Fruit fly (Drosophila melanogaster) whole organism, embryonic: ENCODE measurements around the gene nAChRalpha2.

Experiments used
- Atf-2 ChIP-seq: fragments of 200-800 bp; sonication (Bioruptor generic); optimal IDR thresholded peaks from 2 replicates; lab custom pipeline; 2016; ENCODE audit warnings: missing biosample characterization, missing genetic modification characterization
- Bdp1 ChIP-seq: fragments of 200-800 bp; sonication (Bioruptor generic); optimal IDR thresholded peaks from 3 replicates; lab custom pipeline; 2016; ENCODE audit warnings: missing biosample characterization, missing genetic modification characterization
- Bteb2 ChIP-seq: fragments of 200-800 bp; sonication (Bioruptor generic); optimal IDR thresholded peaks from 2 replicates; lab custom pipeline; 2016; ENCODE audit warnings: missing biosample characterization, missing genetic modification characterization
- CG11504 ChIP-seq: fragments of 200-800 bp; sonication (Bioruptor generic); optimal IDR thresholded peaks from 3 replicates; lab custom pipeline; 2019; ENCODE audit warnings: missing biosample characterization, mild to moderate bottlenecking, missing genetic modification characterization, moderate library complexity
- CG13123 ChIP-seq: fragments of 200-800 bp; sonication (Bioruptor generic); optimal IDR thresholded peaks from 2 replicates; lab custom pipeline; 2016; ENCODE audit warnings: missing biosample characterization, missing genetic modification characterization
- CG13624 ChIP-seq: fragments of 200-800 bp; sonication (Bioruptor generic); optimal IDR thresholded peaks from 2 replicates; lab custom pipeline; 2016; ENCODE audit warnings: missing biosample characterization, missing genetic modification characterization
- CG14667 ChIP-seq: fragments of 200-800 bp; sonication (Bioruptor generic); IDR thresholded peaks from 2 replicates; pipeline ENCODE4 v1.3.6; 2022; ENCODE audit warnings: missing biosample characterization, missing genetic modification characterization
- CG14860 ChIP-seq: fragments of 200-800 bp; sonication (Bioruptor generic); IDR thresholded peaks from 3 replicates; pipeline ENCODE4 v1.3.6; 2022; ENCODE audit warnings: missing biosample characterization, missing genetic modification characterization; ENCODE audit not compliant: partially characterized antibody
- CG1792 ChIP-seq: fragments of 200-800 bp; sonication (Bioruptor generic); optimal IDR thresholded peaks from 2 replicates; lab custom pipeline; 2016; ENCODE audit warnings: missing biosample characterization, missing genetic modification characterization
- CG18599 ChIP-seq: fragments of 200-800 bp; sonication (Bioruptor generic); optimal IDR thresholded peaks from 3 replicates; lab custom pipeline; 2017; ENCODE audit warnings: missing biosample characterization, missing genetic modification characterization, mild to moderate bottlenecking, moderate library complexity, missing genetic modification reagents
- CG4730 ChIP-seq: fragments of 200-800 bp; sonication (Bioruptor generic); IDR thresholded peaks from 2 replicates; pipeline ENCODE4 v1.3.6; 2022; ENCODE audit warnings: missing biosample characterization, missing genetic modification characterization
- CG4854 ChIP-seq: fragments of 200-800 bp; sonication (Bioruptor generic); optimal IDR thresholded peaks from 2 replicates; lab custom pipeline; 2016; ENCODE audit warnings: missing biosample characterization, missing genetic modification characterization, inconsistent platforms
- CG5180 ChIP-seq: fragments of 200-800 bp; sonication (Bioruptor generic); optimal IDR thresholded peaks from 3 replicates; lab custom pipeline; 2017; ENCODE audit warnings: missing biosample characterization, missing genetic modification characterization, mild to moderate bottlenecking, moderate library complexity, missing genetic modification reagents
- CG7745 ChIP-seq: fragments of 200-800 bp; sonication (Bioruptor generic); optimal IDR thresholded peaks from 2 replicates; lab custom pipeline; 2018; ENCODE audit warnings: missing biosample characterization, mild to moderate bottlenecking, missing genetic modification characterization, moderate library complexity
- CG8478 ChIP-seq: fragments of >200 bp; optimal IDR thresholded peaks from 2 replicates; lab custom pipeline; 2018
- CG9817 ChIP-seq: fragments of 200-800 bp; sonication (Bioruptor generic); optimal IDR thresholded peaks from 2 replicates; lab custom pipeline; 2018; ENCODE audit warnings: missing biosample characterization, mild to moderate bottlenecking, missing genetic modification characterization, moderate library complexity
- CkIIα-i1 ChIP-seq: fragments of 200-800 bp; sonication (Bioruptor generic); IDR thresholded peaks from 2 replicates; pipeline ENCODE4 v1.3.6; 2022; ENCODE audit warnings: missing biosample characterization, missing genetic modification characterization
- D19A ChIP-seq: fragments of 200-800 bp; optimal IDR thresholded peaks from 3 replicates; lab custom pipeline; 2019; ENCODE audit warnings: missing biosample characterization, mild to moderate bottlenecking, missing genetic modification characterization, moderate library complexity
- Dad ChIP-seq: fragments of 200-800 bp; sonication (Bioruptor generic); optimal IDR thresholded peaks from 3 replicates; lab custom pipeline; 2016; ENCODE audit warnings: missing biosample characterization, missing genetic modification characterization
- Dip2 ChIP-seq: fragments of 200-800 bp; sonication (Bioruptor generic); IDR thresholded peaks from 2 replicates; pipeline ENCODE4 v1.3.6; 2022; ENCODE audit warnings: missing biosample characterization, missing genetic modification characterization
- Dip3 ChIP-seq: fragments of 200-800 bp; sonication (Bioruptor generic); optimal IDR thresholded peaks from 3 replicates; lab custom pipeline; 2016; ENCODE audit warnings: missing biosample characterization, missing genetic modification characterization
- Dp ChIP-seq: fragments of 200-800 bp; sonication (Bioruptor generic); optimal IDR thresholded peaks from 2 replicates; lab custom pipeline; 2018; ENCODE audit warnings: missing biosample characterization, mild to moderate bottlenecking, missing genetic modification characterization, moderate library complexity
- E2f1 ChIP-seq: fragments of 200-800 bp; sonication (Bioruptor generic); IDR thresholded peaks from 2 replicates; pipeline ENCODE4 v1.3.6; 2022; ENCODE audit warnings: missing biosample characterization, missing genetic modification characterization
- Ets97D ChIP-seq: fragments of 200-800 bp; sonication (Bioruptor generic); optimal IDR thresholded peaks from 3 replicates; lab custom pipeline; 2016; ENCODE audit warnings: missing biosample characterization, missing genetic modification characterization
- Fer1 ChIP-seq: fragments of 200-800 bp; sonication (Bioruptor generic); optimal IDR thresholded peaks from 2 replicates; lab custom pipeline; 2017; ENCODE audit warnings: missing biosample characterization, mild to moderate bottlenecking, missing genetic modification characterization
- H2.0 ChIP-seq: fragments of 200-800 bp; sonication (Bioruptor generic); IDR thresholded peaks from 2 replicates; pipeline ENCODE4 v1.3.6; 2022; ENCODE audit warnings: missing biosample characterization, missing genetic modification characterization
- Hr51 ChIP-seq, 2 experiments: fragments of 200-800 bp; sonication (Bioruptor generic); optimal IDR thresholded peaks; 2 replicates in 1 of 2; 3 replicates in 1 of 2; lab custom pipeline; 2016 to 2018; ENCODE audit warnings: missing biosample characterization in 2 of 2, missing genetic modification characterization in 2 of 2, mild to moderate bottlenecking in 1 of 2, moderate library complexity in 1 of 2
- NfI ChIP-seq: fragments of 200-800 bp; sonication (Bioruptor generic); optimal IDR thresholded peaks from 3 replicates; lab custom pipeline; 2018; ENCODE audit warnings: missing biosample characterization, mild to moderate bottlenecking, missing genetic modification characterization, moderate library complexity
- Pdp1 ChIP-seq, 2 experiments: fragments of 200-800 bp; sonication (Bioruptor generic); optimal IDR thresholded peaks; 3 replicates each; lab custom pipeline; 2016; ENCODE audit warnings: missing biosample characterization in 2 of 2, missing genetic modification characterization in 2 of 2, mild to moderate bottlenecking in 1 of 2, moderate library complexity in 1 of 2
- Scr ChIP-seq: fragments of 200-800 bp; sonication (Bioruptor generic); IDR thresholded peaks from 2 replicates; pipeline ENCODE4 v1.3.6; 2022; ENCODE audit warnings: missing biosample characterization, missing genetic modification characterization; ENCODE audit not compliant: partially characterized antibody
- Side ChIP-seq: fragments of 200-800 bp; sonication (Bioruptor generic); optimal IDR thresholded peaks from 2 replicates; lab custom pipeline; 2016; ENCODE audit warnings: missing biosample characterization, missing genetic modification characterization
- Xbp1 ChIP-seq: fragments of 200-800 bp; sonication (Bioruptor generic); optimal IDR thresholded peaks from 3 replicates; lab custom pipeline; 2016; ENCODE audit warnings: missing biosample characterization, mild to moderate bottlenecking, missing genetic modification characterization
- ash1 ChIP-seq: fragments of 200-800 bp; sonication (Bioruptor generic); optimal IDR thresholded peaks from 2 replicates; lab custom pipeline; 2018; ENCODE audit warnings: missing biosample characterization, mild to moderate bottlenecking, missing genetic modification characterization
- bowl ChIP-seq: fragments of 200-800 bp; sonication (Bioruptor generic); IDR thresholded peaks from 2 replicates; pipeline ENCODE4 v1.3.6; 2022; ENCODE audit warnings: missing biosample characterization, missing genetic modification characterization
- caup ChIP-seq: fragments of 200-800 bp; sonication (Bioruptor generic); optimal IDR thresholded peaks from 3 replicates; lab custom pipeline; 2017; ENCODE audit warnings: missing biosample characterization, mild to moderate bottlenecking, missing genetic modification characterization, moderate library complexity; ENCODE audit not compliant: severe bottlenecking
- chif ChIP-seq, 2 experiments: fragments of 200-800 bp; sonication (Bioruptor generic); optimal IDR thresholded peaks; 3 replicates each; lab custom pipeline; 2016; ENCODE audit warnings: missing biosample characterization in 2 of 2, missing genetic modification characterization in 2 of 2
- dan ChIP-seq: fragments of 200-800 bp; sonication (Bioruptor generic); IDR thresholded peaks from 2 replicates; pipeline ENCODE4 v1.3.6; 2022; ENCODE audit warnings: missing biosample characterization, missing genetic modification characterization
- disco-r ChIP-seq: fragments of 200-800 bp; sonication (Bioruptor generic); optimal IDR thresholded peaks from 2 replicates; lab custom pipeline; 2016; ENCODE audit warnings: missing biosample characterization, missing genetic modification characterization
- dm ChIP-seq: fragments of 200-800 bp; sonication (Bioruptor generic); optimal IDR thresholded peaks from 3 replicates; lab custom pipeline; 2016; ENCODE audit warnings: missing biosample characterization, missing genetic modification characterization
- emc ChIP-seq: fragments of 200-800 bp; sonication (Bioruptor generic); optimal IDR thresholded peaks from 2 replicates; lab custom pipeline; 2016; ENCODE audit warnings: missing biosample characterization, missing genetic modification characterization
- gce ChIP-seq: fragments of 200-800 bp; sonication (Bioruptor generic); IDR thresholded peaks from 3 replicates; pipeline ENCODE4 v1.3.6; 2022; ENCODE audit warnings: missing biosample characterization, missing genetic modification characterization
- hbn ChIP-seq: fragments of 200-800 bp; sonication (Bioruptor generic); IDR thresholded peaks from 2 replicates; pipeline ENCODE4 v1.3.6; 2022; ENCODE audit warnings: missing biosample characterization, missing genetic modification characterization; ENCODE audit not compliant: partially characterized antibody
- jigr1 ChIP-seq: fragments of 200-800 bp; sonication (Bioruptor generic); IDR thresholded peaks from 3 replicates; pipeline ENCODE4 v1.3.6; 2022; ENCODE audit warnings: missing biosample characterization, missing genetic modification characterization
- ken ChIP-seq: fragments of 200-800 bp; sonication (Bioruptor generic); IDR thresholded peaks from 3 replicates; pipeline ENCODE4 v1.3.6; 2022; ENCODE audit warnings: missing biosample characterization, missing genetic modification characterization
- lab ChIP-seq: fragments of 200-800 bp; sonication (Bioruptor generic); optimal IDR thresholded peaks from 3 replicates; lab custom pipeline; 2017; ENCODE audit warnings: missing biosample characterization, missing genetic modification characterization, mild to moderate bottlenecking, moderate library complexity, missing genetic modification reagents
- pnt ChIP-seq: fragments of 200-800 bp; sonication (Bioruptor generic); optimal IDR thresholded peaks from 3 replicates; lab custom pipeline; 2016; ENCODE audit warnings: missing biosample characterization, missing genetic modification characterization
- seq ChIP-seq: fragments of 200-800 bp; sonication (Bioruptor generic); IDR thresholded peaks from 2 replicates; pipeline ENCODE4 v1.3.6; 2022; ENCODE audit warnings: missing biosample characterization, missing genetic modification characterization
- sr ChIP-seq: fragments of 200-800 bp; sonication (Bioruptor generic); IDR thresholded peaks from 3 replicates; pipeline ENCODE4 v1.3.6; 2022; ENCODE audit warnings: missing biosample characterization, missing genetic modification characterization
- tup ChIP-seq: fragments of 200-800 bp; sonication (Bioruptor generic); optimal IDR thresholded peaks from 2 replicates; lab custom pipeline; 2016; ENCODE audit warnings: missing biosample characterization, mild to moderate bottlenecking, missing genetic modification characterization, moderate library complexity
- wor ChIP-seq: fragments of 200-800 bp; sonication (Bioruptor generic); IDR thresholded peaks from 2 replicates; pipeline ENCODE4 v1.3.6; 2022; ENCODE audit warnings: missing biosample characterization, missing genetic modification characterization
- z ChIP-seq: fragments of 200-800 bp; sonication (Bioruptor generic); IDR thresholded peaks from 3 replicates; pipeline ENCODE4 v1.3.6; 2022; ENCODE audit warnings: missing biosample characterization, missing genetic modification characterization
- zfh1 ChIP-seq: fragments of 200-800 bp; sonication (Bioruptor generic); IDR thresholded peaks from 3 replicates; pipeline ENCODE4 v1.3.6; 2022; ENCODE audit warnings: missing biosample characterization, missing genetic modification characterization

nAChRalpha2 gene

dm6 chr3R:24527845-24528244 is 42.6 kb downstream of the nAChRalpha2 start, which contains the start of gene CG6607 (continued):
- TF ChIP-seq Hr51 (GFP tag; optimal IDR thresholded peaks at IDR 0.05; lab: Kevin White, UChicago) = no peak
- TF ChIP-seq bowl (GFP tag; lab: Robert Waterston, UW) = no peak
- TF ChIP-seq wor = no peak
- no peak for TF ChIP-seq jigr1 (GFP tag; lab: Robert Waterston, UW)
- TF ChIP-seq CG13624 = no peak
- TF ChIP-seq z (GFP tag; lab: Robert Waterston, UW) = no peak
- no peak for TF ChIP-seq caup (GFP tag; lab: Kevin White, UChicago)
- no peak for TF ChIP-seq CG18599 (GFP tag; lab: Kevin White, UChicago)
- no peak for TF ChIP-seq Dip2
- TF ChIP-seq seq (GFP tag; lab: Robert Waterston, UW) = no peak
- no peak for TF ChIP-seq E2f1 (GFP tag; lab: Robert Waterston, UW)
- no peak for TF ChIP-seq CG7745 (tag; lab: Kevin White, UChicago)
- TF ChIP-seq gce (GFP tag; lab: Robert Waterston, UW) = no peak
- TF ChIP-seq dm (GFP tag; lab: Kevin White, UChicago) = no peak
- no peak for TF ChIP-seq CG4854 (GFP tag; lab: Kevin White, UChicago)
- TF ChIP-seq dan = no peak
- no peak for TF ChIP-seq CG11504
- TF ChIP-seq Dp (GFP tag; lab: Kevin White, UChicago) = peak; percentile 59
- no peak for TF ChIP-seq Dad (GFP tag; lab: Kevin White, UChicago)
- no peak for TF ChIP-seq lab
- no peak for TF ChIP-seq emc (GFP tag; lab: Kevin White, UChicago)
- no peak for TF ChIP-seq disco-r
- no peak for TF ChIP-seq NfI (GFP tag; lab: Kevin White, UChicago)
- peak; percentile 52 for TF ChIP-seq Ets97D (GFP tag; lab: Kevin White, UChicago)
- TF ChIP-seq Side (GFP tag; lab: Kevin White, UChicago) = no peak
- TF ChIP-seq CG4730 (GFP tag; lab: Robert Waterston, UW) = no peak
- no peak for TF ChIP-seq ken (GFP tag; lab: Robert Waterston, UW)
- peak; percentile 41; the same call in 1 of the 2 replicates for TF ChIP-seq hbn (GFP tag; lab: Robert Waterston, UW)
- no peak for TF ChIP-seq Pdp1 (GFP tag; optimal IDR thresholded peaks at IDR 0.05; lab: Kevin White, UChicago)
- TF ChIP-seq CG13123 (GFP tag; lab: Kevin White, UChicago) = no peak
- no peak for TF ChIP-seq CG8478 (lab: Kevin White, UChicago)
- no peak for TF ChIP-seq Bteb2
- TF ChIP-seq H2.0 = no peak
- TF ChIP-seq CG14667 (GFP tag; lab: Robert Waterston, UW) = no peak
- TF ChIP-seq Atf-2 (GFP tag; lab: Kevin White, UChicago) = no peak
- TF ChIP-seq Scr = peak; percentile 37; the same call in 1 of the 2 replicates
- TF ChIP-seq sr (GFP tag; lab: Robert Waterston, UW) = no peak
- TF ChIP-seq zfh1 (GFP tag; lab: Robert Waterston, UW) = no peak
- no peak for TF ChIP-seq Dip3 (GFP tag; lab: Kevin White, UChicago)
- TF ChIP-seq tup (GFP tag; lab: Kevin White, UChicago) = no peak
- no peak for TF ChIP-seq CkIIα-i1 (GFP tag; lab: Robert Waterston, UW)
- TF ChIP-seq Bdp1 (GFP tag; lab: Kevin White, UChicago) = no peak
- TF ChIP-seq CG1792 = no peak
- no peak for TF ChIP-seq D19A
- TF ChIP-seq CG14860 (GFP tag; lab: Robert Waterston, UW) = no peak
- no peak for TF ChIP-seq chif (GFP tag; optimal IDR thresholded peaks at IDR 0.05; lab: Kevin White, UChicago)
- no peak for TF ChIP-seq Fer1 (GFP tag; lab: Kevin White, UChicago)
- no peak for TF ChIP-seq Xbp1 (GFP tag; lab: Kevin White, UChicago)
- no peak for TF ChIP-seq ash1
- TF ChIP-seq CG5180 = no peak
- no peak for TF ChIP-seq CG9817
- no peak for TF ChIP-seq pnt
